Worm (Caenorhabditis elegans): ENCODE data around the gene T28B11.1.

The T28B11.1 gene

ce11 chrV:10695181-10695580 lies 37.0 kb downstream of the T28B11.1 start, which contains the start of gene C05A2.4:
Gene C05A2.4 (plus strand): TSS chrV:10695481.
- no peak for TF ChIP-seq hnd-1 (tag; optimal IDR thresholded peaks at IDR 0.05)

- TF ChIP-seq hmg-4 (GFP tag; optimal IDR thresholded peaks at IDR 0.05) (no peak), ceh-36 (tag; optimal IDR thresholded peaks at IDR 0.05) (no peak), flt-1 (GFP tag; IDR thresholded peaks at IDR 0.05) (no peak), ets-7 (tag; optimal IDR thresholded peaks at IDR 0.05) (no peak), ceh-13 (GFP tag; optimal IDR thresholded peaks at IDR 0.05) (no peak), hmbx-1 (tag; optimal IDR thresholded peaks at IDR 0.05) (no peak), sea-1 (GFP tag; conservative IDR thresholded peaks at IDR 0.05) (no peak), tbx-11 (GFP tag; IDR thresholded peaks at IDR 0.05) (no peak), pes-1 (GFP tag; IDR thresholded peaks at IDR 0.05) (no peak), ama-1 (optimal IDR thresholded peaks at IDR 0.05) (no peak), scrt-1 (GFP tag; IDR thresholded peaks at IDR 0.05) (no peak)
Measured at ce11 chrV:10693749-10694148, 38.5 kb downstream of the T28B11.1 start.

- TF ChIP-seq hmbx-1 (tag; optimal IDR thresholded peaks at IDR 0.05), result no peak
- no peak for TF ChIP-seq ceh-13 (GFP tag; optimal IDR thresholded peaks at IDR 0.05)
- no peak for TF ChIP-seq tbx-11 (GFP tag; IDR thresholded peaks at IDR 0.05)
- TF ChIP-seq tra-4 (tag; optimal IDR thresholded peaks at IDR 0.05), result no peak
- TF ChIP-seq tbx-37 (GFP tag; conservative IDR thresholded peaks at IDR 0.05), result no peak
- no peak for TF ChIP-seq scrt-1 (GFP tag; IDR thresholded peaks at IDR 0.05)
- no peak for TF ChIP-seq F13C5.2 (tag; optimal IDR thresholded peaks at IDR 0.05)
- no peak for TF ChIP-seq ama-1 (optimal IDR thresholded peaks at IDR 0.05)
- no peak for TF ChIP-seq hnd-1 (tag; optimal IDR thresholded peaks at IDR 0.05)
- no peak for TF ChIP-seq ceh-36 (tag; optimal IDR thresholded peaks at IDR 0.05)
- TF ChIP-seq hmg-4 (GFP tag; optimal IDR thresholded peaks at IDR 0.05), result no peak
- TF ChIP-seq pes-1 (GFP tag; IDR thresholded peaks at IDR 0.05), result no peak
- TF ChIP-seq sea-1 (GFP tag; conservative IDR thresholded peaks at IDR 0.05), result no peak
- no peak for TF ChIP-seq ets-7 (tag; optimal IDR thresholded peaks at IDR 0.05)
- TF ChIP-seq B0310.2 (tag; optimal IDR thresholded peaks at IDR 0.05), result no peak
- TF ChIP-seq aly-1 (tag; optimal IDR thresholded peaks at IDR 0.05), result no peak
- no peak for TF ChIP-seq flt-1 (GFP tag; IDR thresholded peaks at IDR 0.05)
Measured at ce11 chrV:10691313-10691712, 40.9 kb downstream of the T28B11.1 start.

ce11 chrV:10687601-10688000 lies 44.6 kb downstream of the T28B11.1 start, which contains the start of gene F29F11.20:
Gene F29F11.20 (plus strand): TSS chrV:10687901.
- TF ChIP-seq pes-1 (GFP tag; IDR thresholded peaks at IDR 0.05), result no peak
- TF ChIP-seq hmg-4 (GFP tag; optimal IDR thresholded peaks at IDR 0.05), result no peak
- TF ChIP-seq F13C5.2 (tag; optimal IDR thresholded peaks at IDR 0.05), result no peak

- TF ChIP-seq hmbx-1 (tag; optimal IDR thresholded peaks at IDR 0.05) (no peak), aly-1 (tag; optimal IDR thresholded peaks at IDR 0.05) (no peak), ceh-13 (GFP tag; optimal IDR thresholded peaks at IDR 0.05) (no peak), ceh-36 (tag; optimal IDR thresholded peaks at IDR 0.05) (no peak), tra-4 (tag; optimal IDR thresholded peaks at IDR 0.05) (no peak), pes-1 (GFP tag; IDR thresholded peaks at IDR 0.05) (no peak), ama-1 (optimal IDR thresholded peaks at IDR 0.05) (no peak), B0310.2 (tag; optimal IDR thresholded peaks at IDR 0.05) (no peak), F13C5.2 (tag; optimal IDR thresholded peaks at IDR 0.05) (no peak), ets-7 (tag; optimal IDR thresholded peaks at IDR 0.05) (no peak), hnd-1 (tag; optimal IDR thresholded peaks at IDR 0.05) (no peak), hmg-4 (GFP tag; optimal IDR thresholded peaks at IDR 0.05) (no peak), sea-1 (GFP tag; conservative IDR thresholded peaks at IDR 0.05) (no peak), tbx-11 (GFP tag; IDR thresholded peaks at IDR 0.05) (no peak), scrt-1 (GFP tag; IDR thresholded peaks at IDR 0.05) (no peak), tbx-37 (GFP tag; conservative IDR thresholded peaks at IDR 0.05) (no peak)
Measured at ce11 chrV:10684748-10685147, 47.5 kb downstream of the T28B11.1 start.

ce11 chrV:10683458-10683857 lies 48.8 kb downstream of the T28B11.1 start:
- TF ChIP-seq ceh-13 (GFP tag; optimal IDR thresholded peaks at IDR 0.05) (no peak), tra-4 (tag; optimal IDR thresholded peaks at IDR 0.05) (no peak), hmg-4 (GFP tag; optimal IDR thresholded peaks at IDR 0.05) (no peak), ets-7 (tag; optimal IDR thresholded peaks at IDR 0.05) (no peak), F13C5.2 (tag; optimal IDR thresholded peaks at IDR 0.05) (no peak), hnd-1 (tag; optimal IDR thresholded peaks at IDR 0.05) (no peak), hmbx-1 (tag; optimal IDR thresholded peaks at IDR 0.05) (no peak), tbx-11 (GFP tag; IDR thresholded peaks at IDR 0.05) (no peak), ceh-36 (tag; optimal IDR thresholded peaks at IDR 0.05) (no peak), sea-1 (GFP tag; conservative IDR thresholded peaks at IDR 0.05) (no peak), B0310.2 (tag; optimal IDR thresholded peaks at IDR 0.05) (no peak), aly-1 (tag; optimal IDR thresholded peaks at IDR 0.05) (no peak), flt-1 (GFP tag; IDR thresholded peaks at IDR 0.05) (no peak), pes-1 (GFP tag; IDR thresholded peaks at IDR 0.05) (no peak), tbx-37 (GFP tag; conservative IDR thresholded peaks at IDR 0.05) (no peak), ama-1 (optimal IDR thresholded peaks at IDR 0.05) (no peak)

ce11 chrV:10682122-10682521 lies 50.1 kb downstream of the T28B11.1 start, which contains the start of gene gsp-1:
Gene gsp-1 (plus strand): TSS chrV:10682422.
- TF ChIP-seq ets-7 (tag; optimal IDR thresholded peaks at IDR 0.05), result no peak
- TF ChIP-seq flt-1 (GFP tag; IDR thresholded peaks at IDR 0.05), result no peak
- TF ChIP-seq pes-1 (GFP tag; IDR thresholded peaks at IDR 0.05), result no peak
- TF ChIP-seq F13C5.2 (tag; optimal IDR thresholded peaks at IDR 0.05), result no peak
- TF ChIP-seq hmg-4 (GFP tag; optimal IDR thresholded peaks at IDR 0.05), result no peak
- no peak for TF ChIP-seq hmbx-1 (tag; optimal IDR thresholded peaks at IDR 0.05)
- TF ChIP-seq ceh-36 (tag; optimal IDR thresholded peaks at IDR 0.05), result no peak
- TF ChIP-seq scrt-1 (GFP tag; IDR thresholded peaks at IDR 0.05), result no peak
- TF ChIP-seq tbx-37 (GFP tag; conservative IDR thresholded peaks at IDR 0.05), result no peak
- TF ChIP-seq ceh-13 (GFP tag; optimal IDR thresholded peaks at IDR 0.05), result no peak
- TF ChIP-seq B0310.2 (tag; optimal IDR thresholded peaks at IDR 0.05), result no peak
- TF ChIP-seq ama-1 (optimal IDR thresholded peaks at IDR 0.05), result no peak
- TF ChIP-seq hnd-1 (tag; optimal IDR thresholded peaks at IDR 0.05), result no peak
- TF ChIP-seq aly-1 (tag; optimal IDR thresholded peaks at IDR 0.05), result no peak
- TF ChIP-seq tra-4 (tag; optimal IDR thresholded peaks at IDR 0.05), result no peak
- TF ChIP-seq sea-1 (GFP tag; conservative IDR thresholded peaks at IDR 0.05), result no peak
- TF ChIP-seq tbx-11 (GFP tag; IDR thresholded peaks at IDR 0.05), result no peak
